Worm (Caenorhabditis elegans) whole organism, L1 larva: ENCODE results near the gene C48B4.9.

Source experiments
- aly-2 ChIP-seq: fragments of 150-350 bp; optimal IDR thresholded peaks from 2 replicates; lab custom pipeline; 2014; ENCODE audit warnings: missing biosample characterization, missing genetic modification characterization
- fkh-4 ChIP-seq: sonication (generic microtip); optimal IDR thresholded peaks from 2 replicates; lab custom pipeline; 2016; ENCODE audit warnings: missing compliant biosample characterization, missing genetic modification characterization, borderline replicate concordance
- lir-3 ChIP-seq: sonication (generic microtip); optimal IDR thresholded peaks from 2 replicates; lab custom pipeline; 2016; ENCODE audit warnings: mild to moderate bottlenecking, missing genetic modification characterization, moderate library complexity, missing compliant biosample characterization; ENCODE audit not compliant: poor library complexity
- nhr-11 ChIP-seq: fragments of 150-350 bp; optimal IDR thresholded peaks from 2 replicates; lab custom pipeline; 2014; ENCODE audit warnings: missing biosample characterization, missing genetic modification characterization
- vab-15 ChIP-seq: sonication (generic microtip); optimal IDR thresholded peaks from 2 replicates; lab custom pipeline; 2017; ENCODE audit warnings: missing genotype, mild to moderate bottlenecking, missing genetic modification characterization, missing compliant biosample characterization

ce11 chrIII:9585314-9585713, 22.2 kb upstream of the C48B4.9 start:
- no peak for TF ChIP-seq lir-3 (tag; lab: Kevin White, UChicago)
- TF ChIP-seq fkh-4, result no peak
- no peak for TF ChIP-seq vab-15 (tag; lab: Kevin White, UChicago)
- TF ChIP-seq nhr-11 (tag; lab: Kevin White, UChicago), result no peak
- no peak for TF ChIP-seq aly-2 (tag; lab: Kevin White, UChicago)
